Fruit fly (Drosophila melanogaster): Measurements from ENCODE around the gene Cyp311a1.

dm6 chrX:12006678-12007441 is 24.4 kb downstream of the Cyp311a1 start, which contains the start of gene CG1806:
- TF ChIP-seq pad (GFP tag; optimal IDR thresholded peaks at IDR 0.05) = peak; percentile 88
- TF ChIP-seq kay (GFP tag; ENCODE audit: borderline replicate concordance) = no peak
- no peak for TF ChIP-seq cic (GFP tag; optimal IDR thresholded peaks at IDR 0.05)
- TF ChIP-seq CG33017 (tag; optimal IDR thresholded peaks at IDR 0.05) = peak; percentile 13
- no peak for TF ChIP-seq toe (GFP tag; optimal IDR thresholded peaks at IDR 0.05)
- TF ChIP-seq Hr96 (GFP tag; optimal IDR thresholded peaks at IDR 0.05) = peak; percentile 25
- TF ChIP-seq Crg-1 (GFP tag; optimal IDR thresholded peaks at IDR 0.05) = no peak
- no peak for TF ChIP-seq cnc (optimal IDR thresholded peaks at IDR 0.05)
- no peak for TF ChIP-seq CG11617 (GFP tag; optimal IDR thresholded peaks at IDR 0.05)
- no peak for TF ChIP-seq Clk (GFP tag; optimal IDR thresholded peaks at IDR 0.05)
- no peak for TF ChIP-seq CG5204 (GFP tag; optimal IDR thresholded peaks at IDR 0.05)
